Worm (Caenorhabditis elegans) whole organism, late embryonic: ENCODE measurements around the gene nimk-1.
A peak's percentile ranks its signal among the peaks of the same experiment; 100 is the strongest.

Experiments
- dve-1 ChIP-seq: sonication (generic microtip); optimal IDR thresholded peaks from 2 replicates; lab custom pipeline; 2017; ENCODE audit warnings: antibody characterized with exemption, mild to moderate bottlenecking, missing genetic modification characterization, missing compliant biosample characterization
- lin-11 ChIP-seq: fragments of 200-800 bp; sonication (Bioruptor generic); optimal IDR thresholded peaks from 2 replicates; lab custom pipeline; 2018; ENCODE audit warnings: mild to moderate bottlenecking, missing genetic modification characterization, missing compliant biosample characterization
- nfya-1 ChIP-seq: sonication (generic microtip); optimal IDR thresholded peaks from 2 replicates; lab custom pipeline; 2017; ENCODE audit warnings: missing genetic modification characterization, mild to moderate bottlenecking, missing compliant biosample characterization, antibody characterized with exemption, moderate library complexity
- nhr-11 ChIP-seq: fragments of 150-350 bp; optimal IDR thresholded peaks from 2 replicates; lab custom pipeline; 2014; ENCODE audit warnings: missing biosample characterization, missing genetic modification characterization
- pax-1 ChIP-seq: fragments of 150-350 bp; optimal IDR thresholded peaks from 2 replicates; lab custom pipeline; 2014; ENCODE audit warnings: missing biosample characterization, missing genetic modification characterization
- pha-4 ChIP-seq: fragments of 150-350 bp; optimal IDR thresholded peaks from 2 replicates; lab custom pipeline; 2018; ENCODE audit warnings: missing biosample characterization, missing genetic modification reagents, missing genetic modification characterization
- syd-9 ChIP-seq: sonication (generic microtip); optimal IDR thresholded peaks from 2 replicates; lab custom pipeline; 2016; ENCODE audit warnings: mild to moderate bottlenecking, missing genetic modification characterization, moderate library complexity, missing compliant biosample characterization
- tbx-2 ChIP-seq: sonication (generic microtip); optimal IDR thresholded peaks from 2 replicates; lab custom pipeline; 2016; ENCODE audit warnings: missing genetic modification characterization, missing compliant biosample characterization
- unc-86 ChIP-seq: sonication (generic microtip); optimal IDR thresholded peaks from 2 replicates; lab custom pipeline; 2016; ENCODE audit warnings: missing genetic modification characterization, missing compliant biosample characterization
- zip-5 ChIP-seq: sonication (generic microtip); optimal IDR thresholded peaks from 2 replicates; lab custom pipeline; 2016; ENCODE audit warnings: missing genetic modification characterization, missing compliant biosample characterization

DNA sequence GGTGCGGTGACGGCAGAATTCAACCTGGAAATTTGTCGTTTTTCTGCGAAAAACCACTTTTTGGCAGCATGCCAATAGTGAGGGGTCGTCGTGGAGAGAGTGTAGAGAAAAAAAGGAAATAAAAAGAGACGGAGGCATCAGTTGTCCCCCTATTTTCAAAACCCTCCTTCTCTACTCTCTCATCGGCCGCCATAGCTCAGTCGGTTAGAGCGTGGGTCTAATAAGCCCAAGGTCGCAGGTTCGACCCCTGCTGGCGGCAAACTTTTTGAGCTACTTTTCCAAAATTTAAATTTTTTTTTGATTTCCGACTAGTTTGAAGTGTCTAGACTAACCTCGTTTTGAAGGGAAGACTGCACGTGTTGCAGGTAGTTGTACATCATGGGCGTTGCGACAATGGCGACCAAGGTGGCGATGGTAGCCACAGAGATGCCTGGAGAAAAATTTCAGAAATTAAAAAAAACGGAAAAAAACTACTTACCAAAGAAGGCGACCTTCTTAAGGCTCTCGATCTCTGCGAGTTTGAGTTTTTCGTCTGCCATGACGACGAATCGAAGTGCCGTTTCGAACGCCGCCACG lies 40.9 kb upstream of the nimk-1 start, which contains the start of gene col-85:
- TF ChIP-seq pha-4 (no peak), nhr-11 (no peak), pax-1 (tag; lab: Kevin White, UChicago) (no peak), dve-1 (tag; lab: Kevin White, UChicago) (peak; percentile 81), tbx-2 (tag; lab: Kevin White, UChicago) (peak; percentile 92), nfya-1 (tag; lab: Kevin White, UChicago) (peak; percentile 84), lin-11 (peak; percentile 87), unc-86 (tag; lab: Kevin White, UChicago) (peak; percentile 84), zip-5 (tag; lab: Kevin White, UChicago) (peak; percentile 83), syd-9 (peak; percentile 93)
